Fruit fly (Drosophila melanogaster) whole organism, pupa: ENCODE data around the gene CG43783.

ENCODE experiments used
- CG34367 ChIP-seq: fragments of 200-800 bp; sonication (Bioruptor generic); optimal IDR thresholded peaks from 2 replicates; lab custom pipeline; 2018; ENCODE audit warnings: missing biosample characterization, mild to moderate bottlenecking, missing genetic modification characterization
- Pif1A ChIP-seq: fragments of 200-800 bp; sonication (Bioruptor generic); optimal IDR thresholded peaks from 3 replicates; lab custom pipeline; 2016; ENCODE audit warnings: missing biosample characterization, missing genetic modification characterization
- Snoo ChIP-seq: fragments of 200-800 bp; sonication (Bioruptor generic); optimal IDR thresholded peaks from 3 replicates; lab custom pipeline; 2017; ENCODE audit warnings: missing biosample characterization, mild to moderate bottlenecking, missing genetic modification characterization, inconsistent platforms
- fd96Ca ChIP-seq: fragments of 200-800 bp; sonication (Bioruptor generic); IDR thresholded peaks from 3 replicates; pipeline ENCODE4 v1.3.6; 2022; ENCODE audit warnings: missing biosample characterization, missing genetic modification characterization

dm6 chr3L:8979780-8980179 is 25.7 kb upstream of the CG43783 start, which contains the start of gene CG5644:
- no peak for TF ChIP-seq Snoo (tag; lab: Kevin White, UChicago)
- TF ChIP-seq Pif1A = no peak
- no peak for TF ChIP-seq CG34367 (tag; lab: Kevin White, UChicago)
- TF ChIP-seq fd96Ca (GFP tag; lab: Robert Waterston, UW) = no peak
